Worm (Caenorhabditis elegans): ENCODE results near the gene C29F4.3.
"Not testable (repeated sequence)": the region's sequence is repeated elsewhere in the genome, so short reads cannot be mapped to it uniquely, and the experiment has no call there.

- TF ChIP-seq ama-1 (optimal IDR thresholded peaks at IDR 0.05); nhr-11 (tag; optimal IDR thresholded peaks at IDR 0.05); ets-4 (tag; optimal IDR thresholded peaks at IDR 0.05); npax-4 (tag; optimal IDR thresholded peaks at IDR 0.05); ceh-6 (GFP tag; optimal IDR thresholded peaks at IDR 0.05); unc-86 (tag; optimal IDR thresholded peaks at IDR 0.05); rnt-1 (tag; optimal IDR thresholded peaks at IDR 0.05); pqm-1 (tag; optimal IDR thresholded peaks at IDR 0.05): not testable (repeated sequence)
Measured at ce11 chrIV:11196866-11197265, 26.9 kb downstream of the C29F4.3 start.

All from whole organism, late embryonic.